Worm (Caenorhabditis elegans) whole organism, L2 larva: ENCODE data around the gene nrps-1.

Experiments
- aly-2 ChIP-seq: fragments of 150-350 bp; optimal IDR thresholded peaks from 2 replicates; lab custom pipeline; 2014; ENCODE audit warnings: missing biosample characterization, missing genetic modification characterization
- elt-3 ChIP-seq: sonication (generic microtip); optimal IDR thresholded peaks from 2 replicates; lab custom pipeline; 2017; ENCODE audit warnings: missing biosample characterization, missing genetic modification characterization
- gmeb-1 ChIP-seq: fragments of 150-350 bp; optimal IDR thresholded peaks from 2 replicates; lab custom pipeline; 2014; ENCODE audit warnings: missing biosample characterization, missing genetic modification characterization
- lsy-2 ChIP-seq, 2 experiments: fragments of 150-350 bp in 1 of 2; sonication (generic microtip) in 1 of 2; optimal IDR thresholded peaks; 2 replicates each; lab custom pipeline; 2014 to 2017; ENCODE audit warnings: missing biosample characterization in 2 of 2, missing genetic modification characterization in 2 of 2
- nhr-25 ChIP-seq: fragments of 150-350 bp; sonication (generic microtip); optimal IDR thresholded peaks from 3 replicates; lab custom pipeline; 2014; ENCODE audit warnings: missing biosample characterization, missing genetic modification characterization
- nhr-77 ChIP-seq: fragments of 150-350 bp; optimal IDR thresholded peaks from 2 replicates; lab custom pipeline; 2014; ENCODE audit warnings: missing biosample characterization, missing genetic modification characterization
- unc-39 ChIP-seq: fragments of 150-350 bp; optimal IDR thresholded peaks from 2 replicates; lab custom pipeline; 2014; ENCODE audit warnings: missing biosample characterization, missing genetic modification characterization
- ztf-11 ChIP-seq: sonication (generic microtip); optimal IDR thresholded peaks from 2 replicates; lab custom pipeline; 2017; ENCODE audit warnings: missing biosample characterization, missing genetic modification characterization

ce11 chrIII:11573921-11574320, 39.4 kb downstream of the nrps-1 start, which contains the start of gene Y66D12A.8:
- TF ChIP-seq ztf-11 (no peak), lsy-2 (tag; optimal IDR thresholded peaks at IDR 0.05; lab: Kevin White, UChicago) (no peak), unc-39 (tag; lab: Kevin White, UChicago) (no peak), nhr-25 (tag; lab: Kevin White, UChicago) (no peak), nhr-77 (tag; lab: Kevin White, UChicago) (no peak), aly-2 (tag; lab: Kevin White, UChicago) (no peak), gmeb-1 (tag; lab: Kevin White, UChicago) (no peak), elt-3 (no peak)
